Worm (Caenorhabditis elegans) whole organism, L2 larva: Measurements from ENCODE around the gene nhr-102.

Experiments used
- ZK546.5 ChIP-seq: sonication (generic microtip); optimal IDR thresholded peaks from 2 replicates; lab custom pipeline; 2017; ENCODE audit warnings: missing biosample characterization, missing genetic modification characterization
- aly-2 ChIP-seq: fragments of 150-350 bp; optimal IDR thresholded peaks from 2 replicates; lab custom pipeline; 2014; ENCODE audit warnings: missing biosample characterization, missing genetic modification characterization
- ama-1 ChIP-seq: fragments of 150-350 bp; optimal IDR thresholded peaks from 2 replicates; lab custom pipeline; 2018; ENCODE audit warnings: inconsistent platforms
- blmp-1 ChIP-seq: sonication (generic microtip); optimal IDR thresholded peaks from 2 replicates; lab custom pipeline; 2017; ENCODE audit warnings: missing genetic modification characterization, mild to moderate bottlenecking, missing compliant biosample characterization, antibody characterized with exemption, moderate library complexity; ENCODE audit not compliant: insufficient read depth
- ceh-82 ChIP-seq: fragments of 150-350 bp; optimal IDR thresholded peaks from 2 replicates; lab custom pipeline; 2014; ENCODE audit warnings: missing biosample characterization, missing genetic modification characterization
- egl-27 ChIP-seq: sonication (generic microtip); optimal IDR thresholded peaks from 3 replicates; lab custom pipeline; 2017; ENCODE audit warnings: missing biosample characterization, missing genetic modification reagents, missing genetic modification characterization
- elt-1 ChIP-seq: fragments of 150-350 bp; optimal IDR thresholded peaks from 2 replicates; lab custom pipeline; 2014; ENCODE audit warnings: missing biosample characterization, missing genetic modification characterization
- elt-3 ChIP-seq: sonication (generic microtip); optimal IDR thresholded peaks from 2 replicates; lab custom pipeline; 2017; ENCODE audit warnings: missing biosample characterization, missing genetic modification characterization
- lin-39 ChIP-seq: fragments of 150-350 bp; optimal IDR thresholded peaks from 2 replicates; lab custom pipeline; 2014; ENCODE audit warnings: missing biosample characterization, missing genetic modification reagents, missing genetic modification characterization
- nhr-12 ChIP-seq: fragments of 150-350 bp; optimal IDR thresholded peaks from 2 replicates; lab custom pipeline; 2014; ENCODE audit warnings: missing biosample characterization, missing genetic modification characterization
- nhr-23 ChIP-seq: fragments of 150-350 bp; optimal IDR thresholded peaks from 2 replicates; lab custom pipeline; 2014; ENCODE audit warnings: missing biosample characterization, missing genetic modification reagents, missing genetic modification characterization
- nhr-237 ChIP-seq: fragments of 150-350 bp; optimal IDR thresholded peaks from 2 replicates; lab custom pipeline; 2014; ENCODE audit warnings: missing biosample characterization, missing genetic modification characterization
- nhr-77 ChIP-seq: fragments of 150-350 bp; optimal IDR thresholded peaks from 2 replicates; lab custom pipeline; 2014; ENCODE audit warnings: missing biosample characterization, missing genetic modification characterization

DNA sequence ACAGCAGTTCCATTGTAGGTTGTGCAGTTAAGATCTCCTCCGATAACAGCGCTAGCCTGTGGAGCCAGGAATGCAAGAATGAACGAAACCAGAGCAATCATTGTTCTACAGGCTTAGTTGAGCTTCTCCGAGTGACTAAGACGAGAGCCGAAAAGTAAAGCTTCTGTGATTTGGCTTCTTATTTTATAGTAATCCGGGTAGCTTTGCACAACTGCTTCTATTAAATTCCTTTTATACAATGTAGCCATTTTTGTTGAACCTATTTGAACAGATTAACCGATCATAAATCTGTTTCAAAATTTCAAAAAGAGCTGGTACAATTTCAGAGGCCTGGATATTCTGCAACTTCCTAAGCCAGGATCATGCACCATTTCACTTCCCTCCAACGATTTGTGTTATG, 41.2 kb upstream of the nhr-102 start, which contains the start of gene F35E8.9:
- TF ChIP-seq ama-1 (lab: Kevin White, UChicago) (no peak), nhr-77 (tag; lab: Kevin White, UChicago) (no peak), ceh-82 (tag; lab: Kevin White, UChicago) (no peak), nhr-12 (tag; lab: Kevin White, UChicago) (no peak), egl-27 (no peak), lin-39 (tag; lab: Kevin White, UChicago) (no peak), aly-2 (tag; lab: Kevin White, UChicago) (no peak), elt-1 (no peak), nhr-23 (tag; lab: Kevin White, UChicago) (no peak), ZK546.5 (tag; lab: Kevin White, UChicago) (no peak), elt-3 (tag; lab: Kevin White, UChicago) (no peak), nhr-237 (tag; lab: Kevin White, UChicago) (no peak), blmp-1 (tag; lab: Kevin White, UChicago) (no peak)
